Fruit fly (Drosophila melanogaster): ENCODE measurements around the gene Osi15.

The Osi15 gene

DNA sequence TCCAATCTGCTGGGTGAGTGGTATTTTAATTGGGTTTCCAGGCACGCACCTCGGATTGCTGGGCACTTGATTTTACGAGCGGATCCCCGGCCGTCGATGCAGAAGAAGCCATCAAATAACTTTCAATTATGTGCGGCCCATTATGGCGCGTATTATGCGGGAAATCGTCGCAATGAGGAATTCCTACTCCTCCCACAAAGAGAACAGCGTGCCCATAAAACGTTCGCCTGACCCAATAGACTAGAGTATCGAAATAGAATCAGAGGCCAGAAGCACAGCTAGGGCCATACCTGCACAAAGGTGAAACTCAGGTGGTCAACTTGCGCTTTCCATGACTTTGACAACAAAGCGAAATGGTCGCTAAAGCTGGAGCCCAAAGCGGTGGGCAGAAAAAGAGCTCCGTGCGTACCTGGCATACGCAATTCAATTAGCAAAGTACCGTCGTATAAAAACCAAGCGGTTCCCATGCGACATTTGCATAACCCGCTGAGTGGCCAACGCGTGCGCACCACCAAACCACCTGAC is 28.2 kb downstream of the Osi15 start, which contains the start of gene Osi18:
TSS of gene Osi18 (plus strand) at position 475 of the 525 bp plus-strand sequence.
- TF ChIP-seq Vsx2 (GFP tag; optimal IDR thresholded peaks at IDR 0.05; ENCODE audit: partially characterized antibody) (no peak), lola (GFP tag; optimal IDR thresholded peaks at IDR 0.05) (no peak), Hr78 (GFP tag; optimal IDR thresholded peaks at IDR 0.05) (no peak), fru (GFP tag; optimal IDR thresholded peaks at IDR 0.05) (no peak), ey (GFP tag; optimal IDR thresholded peaks at IDR 0.05) (no peak), sage (GFP tag; optimal IDR thresholded peaks at IDR 0.05) (no peak), pan (optimal IDR thresholded peaks at IDR 0.05) (no peak), dmrt93B (GFP tag; optimal IDR thresholded peaks at IDR 0.05) (no peak), Sp1 (GFP tag; optimal IDR thresholded peaks at IDR 0.05) (no peak), br (GFP tag; optimal IDR thresholded peaks at IDR 0.05) (no peak), rgr (GFP tag; optimal IDR thresholded peaks at IDR 0.05) (no peak), GATAd (GFP tag; optimal IDR thresholded peaks at IDR 0.05) (no peak), Rel (GFP tag; optimal IDR thresholded peaks at IDR 0.05) (no peak), Rel (tag; optimal IDR thresholded peaks at IDR 0.05) (no peak), CG32264 (GFP tag; optimal IDR thresholded peaks at IDR 0.05) (no peak)

DNA sequence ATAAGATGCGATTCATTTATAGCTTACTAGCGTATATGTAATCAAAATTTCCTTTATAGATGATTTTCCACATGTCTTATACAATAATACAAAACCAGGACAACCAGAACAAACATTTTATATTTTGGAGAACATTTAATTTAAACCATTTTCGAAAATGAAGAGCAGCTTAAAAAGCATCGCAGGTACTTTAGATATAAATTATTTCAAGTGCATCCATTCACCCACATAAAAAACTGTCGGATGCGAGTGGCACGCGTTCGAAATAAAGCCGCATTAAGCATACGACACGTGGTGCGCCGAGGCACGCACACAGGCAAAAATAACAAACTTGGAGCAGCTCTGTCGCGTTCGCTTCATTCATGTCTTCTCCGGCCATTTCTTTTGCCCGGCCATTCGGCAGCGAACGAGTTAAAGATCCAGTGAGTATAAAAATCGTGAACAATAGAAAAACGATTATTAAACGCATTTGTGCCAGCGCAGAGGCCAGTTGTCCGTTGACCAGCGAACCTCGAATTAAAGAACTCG is 33.4 kb downstream of the Osi15 start, which contains the start of gene Osi19:
TSS of gene Osi19 (plus strand) at position 457 of the 528 bp plus-strand sequence.
- TF ChIP-seq HLH106 (tag; optimal IDR thresholded peaks at IDR 0.05) (no peak), dmrt93B (GFP tag; optimal IDR thresholded peaks at IDR 0.05) (no peak), Myc (optimal IDR thresholded peaks at IDR 0.05) (no peak), tai (GFP tag; optimal IDR thresholded peaks at IDR 0.05) (no peak), Jra (GFP tag; optimal IDR thresholded peaks at IDR 0.05) (no peak), OdsH (GFP tag; optimal IDR thresholded peaks at IDR 0.05) (no peak), CG32264 (GFP tag; optimal IDR thresholded peaks at IDR 0.05) (no peak), sage (GFP tag; optimal IDR thresholded peaks at IDR 0.05) (no peak), CrebA (GFP tag; optimal IDR thresholded peaks at IDR 0.05; ENCODE audit: borderline replicate concordance) (no peak), Hnf4 (GFP tag; optimal IDR thresholded peaks at IDR 0.05) (no peak), dsf (GFP tag; optimal IDR thresholded peaks at IDR 0.05; ENCODE audit: borderline replicate concordance) (no peak), foxo (GFP tag; optimal IDR thresholded peaks at IDR 0.05) (no peak), N (GFP tag; optimal IDR thresholded peaks at IDR 0.05) (no peak), woc (GFP tag; optimal IDR thresholded peaks at IDR 0.05) (no peak), jim (GFP tag; optimal IDR thresholded peaks at IDR 0.05) (no peak), dl (GFP tag; optimal IDR thresholded peaks at IDR 0.05; ENCODE audit: insufficient read depth in 1 of 2, partially characterized antibody in 2 of 2) (no peak)

- TF ChIP-seq Vsx2 (GFP tag; optimal IDR thresholded peaks at IDR 0.05; ENCODE audit: partially characterized antibody): no peak
- TF ChIP-seq br (GFP tag; optimal IDR thresholded peaks at IDR 0.05): no peak
- TF ChIP-seq Hr83 (GFP tag; optimal IDR thresholded peaks at IDR 0.05; ENCODE audit: poor library complexity, severe bottlenecking): no peak
- no peak for TF ChIP-seq CG32264 (GFP tag; optimal IDR thresholded peaks at IDR 0.05)
- no peak for TF ChIP-seq lola (GFP tag; optimal IDR thresholded peaks at IDR 0.05)
- no peak for TF ChIP-seq Sp1 (GFP tag; optimal IDR thresholded peaks at IDR 0.05)
Measured at dm6 chr3R:6337397-6337796, 35.8 kb downstream of the Osi15 start.

dm6 chr3R:6339795-6340194 is 38.2 kb downstream of the Osi15 start, which contains the start of gene Osi20:
Gene Osi20 (plus strand): TSS chr3R:6340095.
- TF ChIP-seq woc (GFP tag; optimal IDR thresholded peaks at IDR 0.05) (no peak), psq (GFP tag; optimal IDR thresholded peaks at IDR 0.05) (no peak), usp (GFP tag; optimal IDR thresholded peaks at IDR 0.05) (no peak), Mio (GFP tag; optimal IDR thresholded peaks at IDR 0.05) (no peak), sage (GFP tag; optimal IDR thresholded peaks at IDR 0.05) (no peak), Myc (optimal IDR thresholded peaks at IDR 0.05) (no peak), OdsH (GFP tag; optimal IDR thresholded peaks at IDR 0.05) (no peak), Vsx2 (GFP tag; optimal IDR thresholded peaks at IDR 0.05; ENCODE audit: partially characterized antibody) (no peak), GATAd (GFP tag; optimal IDR thresholded peaks at IDR 0.05) (no peak), rgr (GFP tag; optimal IDR thresholded peaks at IDR 0.05) (no peak), br (GFP tag; optimal IDR thresholded peaks at IDR 0.05) (no peak)

DNA sequence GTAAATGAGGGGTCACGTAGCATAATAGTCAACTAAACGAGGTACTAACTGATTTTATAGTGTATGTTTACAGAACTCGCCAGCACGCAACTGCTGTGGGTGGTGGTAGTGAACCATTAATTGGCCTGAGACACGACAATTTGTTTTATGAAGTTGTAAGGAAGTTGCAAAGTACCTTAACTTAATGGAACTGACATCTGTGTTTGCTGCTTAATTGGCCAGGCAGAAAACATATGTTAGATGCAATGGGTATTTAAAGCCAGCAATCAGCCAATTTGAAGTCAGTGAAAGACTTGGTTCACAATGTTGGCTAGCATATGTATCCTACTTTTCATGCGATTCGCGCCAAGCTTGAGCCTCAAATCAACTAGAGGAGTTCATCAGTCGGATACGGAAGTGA is 40.1 kb downstream of the Osi15 start, which contains the start of gene CG17917:
TSS of gene CG17917 (plus strand) at position 301 of the 400 bp plus-strand sequence.
- no peak for TF ChIP-seq rgr (GFP tag; optimal IDR thresholded peaks at IDR 0.05)
